Fruit fly (Drosophila melanogaster) whole organism, embryonic: Measurements from ENCODE around the gene Fur2.

Experiments used
- CG11695 ChIP-seq: fragments of 200-800 bp; sonication (Bioruptor generic); IDR thresholded peaks from 3 replicates; pipeline ENCODE4 v1.3.6; 2022; ENCODE audit warnings: missing biosample characterization, missing genetic modification characterization
- CG12744 ChIP-seq: fragments of 200-800 bp; sonication (Bioruptor generic); optimal IDR thresholded peaks from 2 replicates; lab custom pipeline; 2016; ENCODE audit warnings: missing biosample characterization, missing genetic modification characterization
- CG42726 ChIP-seq: fragments of 200-800 bp; sonication (Bioruptor generic); IDR thresholded peaks from 2 replicates; pipeline ENCODE4 v1.3.6; 2022; ENCODE audit warnings: missing biosample characterization, missing genetic modification characterization; ENCODE audit not compliant: partially characterized antibody
- CG7556 ChIP-seq: fragments of 200-800 bp; sonication (Bioruptor generic); optimal IDR thresholded peaks from 2 replicates; lab custom pipeline; 2017; ENCODE audit warnings: missing biosample characterization, mild to moderate bottlenecking, missing genetic modification characterization
- CG9215 ChIP-seq: fragments of 200-800 bp; sonication (Bioruptor generic); IDR thresholded peaks from 2 replicates; pipeline ENCODE4 v1.3.6; 2022; ENCODE audit warnings: missing biosample characterization, missing genetic modification characterization
- bbx ChIP-seq: fragments of 200-800 bp; sonication (Bioruptor generic); IDR thresholded peaks from 2 replicates; pipeline ENCODE4 v1.3.6; 2022; ENCODE audit warnings: missing biosample characterization, missing genetic modification characterization; ENCODE audit not compliant: partially characterized antibody
- chn ChIP-seq: fragments of 200-800 bp; sonication (Bioruptor generic); optimal IDR thresholded peaks from 2 replicates; lab custom pipeline; 2016; ENCODE audit warnings: missing biosample characterization, missing genetic modification characterization
- crc ChIP-seq: fragments of 200-800 bp; sonication (Bioruptor generic); optimal IDR thresholded peaks from 2 replicates; lab custom pipeline; 2016; ENCODE audit warnings: missing biosample characterization, missing genetic modification characterization
- emc ChIP-seq: fragments of 200-800 bp; sonication (Bioruptor generic); optimal IDR thresholded peaks from 2 replicates; lab custom pipeline; 2016; ENCODE audit warnings: missing biosample characterization, missing genetic modification characterization
- nerfin-2 ChIP-seq: fragments of 200-800 bp; sonication (Bioruptor generic); IDR thresholded peaks from 2 replicates; pipeline ENCODE4 v1.3.6; 2022; ENCODE audit warnings: missing biosample characterization, missing genetic modification characterization; ENCODE audit not compliant: partially characterized antibody
- oc ChIP-seq: fragments of 200-800 bp; sonication (Bioruptor generic); optimal IDR thresholded peaks from 2 replicates; lab custom pipeline; 2018; ENCODE audit warnings: missing biosample characterization, mild to moderate bottlenecking, missing genetic modification characterization, moderate library complexity
- schlank ChIP-seq: fragments of 200-800 bp; sonication (Bioruptor generic); optimal IDR thresholded peaks from 2 replicates; lab custom pipeline; 2018; ENCODE audit warnings: missing biosample characterization, mild to moderate bottlenecking, missing genetic modification characterization

dm6 chrX:16428476-16428875, 55.6 kb downstream of the Fur2 start:
- TF ChIP-seq oc (tag; lab: Kevin White, UChicago) (no peak), CG7556 (GFP tag; lab: Kevin White, UChicago) (no peak), CG11695 (GFP tag; lab: Robert Waterston, UW) (no peak), chn (GFP tag; lab: Kevin White, UChicago) (no peak), nerfin-2 (GFP tag; lab: Robert Waterston, UW) (no peak), emc (no peak), CG12744 (GFP tag; lab: Kevin White, UChicago) (no peak), CG42726 (no peak), CG9215 (no peak), bbx (GFP tag; lab: Robert Waterston, UW) (no peak), crc (GFP tag; lab: Kevin White, UChicago) (no peak), schlank (no peak)
